Worm (Caenorhabditis elegans) whole organism, L4 larva: Measurements from ENCODE around the gene T06A10.106.
A peak's percentile ranks its signal among the peaks of the same experiment; 100 is the strongest.
"Not testable (repeated sequence)": the region's sequence is repeated elsewhere in the genome, so short reads cannot be mapped to it uniquely, and the experiment has no call there.

ENCODE experiments used
- F49E8.2 ChIP-seq: sonication (generic microtip); optimal IDR thresholded peaks from 2 replicates; lab custom pipeline; 2016; ENCODE audit warnings: missing compliant biosample characterization, mild to moderate bottlenecking, missing genetic modification characterization, borderline replicate concordance
- Y48G9A.11 ChIP-seq: fragments of 200-800 bp; sonication (Bioruptor generic); IDR thresholded peaks from 2 replicates; pipeline ENCODE4 v1.3.6; 2022; ENCODE audit warnings: missing genetic modification reagents, missing genetic modification characterization, missing compliant biosample characterization
- Y75B8A.6 ChIP-seq: fragments of 200-800 bp; sonication (Bioruptor generic); IDR thresholded peaks from 2 replicates; pipeline ENCODE4 v1.3.6; 2022; ENCODE audit warnings: missing genetic modification reagents, missing genetic modification characterization, missing compliant biosample characterization
- ceh-28 ChIP-seq: fragments of 150-350 bp; optimal IDR thresholded peaks from 2 replicates; lab custom pipeline; 2014; ENCODE audit warnings: missing biosample characterization, missing genetic modification reagents, missing genetic modification characterization
- ceh-32 ChIP-seq: sonication (generic microtip); optimal IDR thresholded peaks from 2 replicates; lab custom pipeline; 2016; ENCODE audit warnings: mild to moderate bottlenecking, missing genetic modification characterization, missing compliant biosample characterization; ENCODE audit not compliant: poor library complexity
- ceh-62 ChIP-seq: sonication (generic microtip); optimal IDR thresholded peaks from 2 replicates; lab custom pipeline; 2017; ENCODE audit warnings: missing biosample characterization, missing genetic modification characterization
- ctbp-1 ChIP-seq: fragments of 200-800 bp; sonication (Bioruptor generic); IDR thresholded peaks from 2 replicates; pipeline ENCODE4 v1.3.6; 2022; ENCODE audit warnings: missing genetic modification reagents, missing genetic modification characterization, missing compliant biosample characterization
- daf-19 ChIP-seq: fragments of 200-800 bp; sonication (Bioruptor generic); conservative IDR thresholded peaks from 2 replicates; pipeline ENCODE4 v1.3.6; 2022; ENCODE audit warnings: missing genetic modification characterization, missing compliant biosample characterization
- dmd-8 ChIP-seq: fragments of 200-800 bp; sonication (Bioruptor generic); IDR thresholded peaks from 2 replicates; pipeline ENCODE4 v1.3.6; 2022; ENCODE audit warnings: missing genetic modification characterization, missing compliant biosample characterization
- fkh-10 ChIP-seq: fragments of 150-350 bp; optimal IDR thresholded peaks from 2 replicates; lab custom pipeline; 2014; ENCODE audit warnings: missing biosample characterization, missing genetic modification reagents, missing genetic modification characterization
- fos-1 ChIP-seq: fragments of 150-350 bp; optimal IDR thresholded peaks from 2 replicates; lab custom pipeline; 2014; ENCODE audit warnings: missing biosample characterization, missing genetic modification characterization
- mep-1 ChIP-seq: fragments of 150-350 bp; sonication (generic microtip); optimal IDR thresholded peaks from 3 replicates; lab custom pipeline; 2014; ENCODE audit warnings: missing biosample characterization, missing genetic modification characterization
- mxl-3 ChIP-seq: fragments of 200-800 bp; sonication (Bioruptor generic); optimal IDR thresholded peaks from 2 replicates; lab custom pipeline; 2018; ENCODE audit warnings: mild to moderate bottlenecking, missing genetic modification characterization, missing compliant biosample characterization
- nhr-10 ChIP-seq: fragments of 150-350 bp; optimal IDR thresholded peaks from 2 replicates; lab custom pipeline; 2014; ENCODE audit warnings: missing biosample characterization, missing genetic modification characterization
- nhr-25 ChIP-seq: sonication (generic microtip); optimal IDR thresholded peaks from 2 replicates; lab custom pipeline; 2017; ENCODE audit warnings: missing genetic modification characterization, mild to moderate bottlenecking, missing compliant biosample characterization, antibody characterized with exemption, moderate library complexity, borderline replicate concordance; ENCODE audit not compliant: insufficient read depth
- nhr-28 ChIP-seq: fragments of 150-350 bp; optimal IDR thresholded peaks from 2 replicates; lab custom pipeline; 2014; ENCODE audit warnings: missing biosample characterization, missing genetic modification characterization
- nhr-41 ChIP-seq: fragments of 200-800 bp; sonication (Bioruptor generic); IDR thresholded peaks from 2 replicates; pipeline ENCODE4 v1.3.6; 2022; ENCODE audit warnings: missing genetic modification reagents, missing genetic modification characterization, missing compliant biosample characterization
- nhr-42 ChIP-seq: fragments of 200-800 bp; sonication (Bioruptor generic); IDR thresholded peaks from 2 replicates; pipeline ENCODE4 v1.3.6; 2022; ENCODE audit warnings: missing genetic modification characterization, missing compliant biosample characterization
- nhr-48 ChIP-seq: sonication (generic microtip); optimal IDR thresholded peaks from 2 replicates; lab custom pipeline; 2016; ENCODE audit warnings: mild to moderate bottlenecking, missing genetic modification characterization, missing compliant biosample characterization
- nhr-77 ChIP-seq: fragments of 150-350 bp; optimal IDR thresholded peaks from 2 replicates; lab custom pipeline; 2014; ENCODE audit warnings: missing biosample characterization, missing genetic modification characterization
- sdz-12 ChIP-seq: fragments of 200-800 bp; sonication (Bioruptor generic); optimal IDR thresholded peaks from 2 replicates; lab custom pipeline; 2018; ENCODE audit warnings: mild to moderate bottlenecking, missing genetic modification characterization, missing compliant biosample characterization
- snpc-1.2 ChIP-seq: fragments of 200-800 bp; sonication (Bioruptor generic); IDR thresholded peaks from 2 replicates; pipeline ENCODE4 v1.3.6; 2022; ENCODE audit warnings: missing genetic modification reagents, missing genetic modification characterization, missing compliant biosample characterization
- tra-1 ChIP-seq: fragments of 200-800 bp; sonication (Bioruptor generic); IDR thresholded peaks from 2 replicates; pipeline ENCODE4 v1.3.6; 2022; ENCODE audit warnings: missing genetic modification reagents, missing genetic modification characterization, missing compliant biosample characterization
- unc-62 ChIP-seq, 3 experiments: fragments of 150-350 bp in 1 of 3; sonication (generic microtip); optimal IDR thresholded peaks in 2 of 3; peaks in 1 of 3; 1 replicate in 1 of 3; 2 replicates in 2 of 3; lab custom pipeline; 2014 to 2017; ENCODE audit warnings: missing biosample characterization in 3 of 3, missing genetic modification characterization in 3 of 3, missing genetic modification reagents in 3 of 3, missing genotype in 1 of 3
- zfp-2 ChIP-seq: sonication (generic microtip); optimal IDR thresholded peaks from 2 replicates; lab custom pipeline; 2016; ENCODE audit warnings: mild to moderate bottlenecking, missing genetic modification characterization, missing compliant biosample characterization
- zip-11 ChIP-seq: fragments of 200-800 bp; sonication (Bioruptor generic); IDR thresholded peaks from 2 replicates; pipeline ENCODE4 v1.3.6; 2022; ENCODE audit warnings: missing genetic modification characterization, missing compliant biosample characterization

Gene T06A10.106

DNA sequence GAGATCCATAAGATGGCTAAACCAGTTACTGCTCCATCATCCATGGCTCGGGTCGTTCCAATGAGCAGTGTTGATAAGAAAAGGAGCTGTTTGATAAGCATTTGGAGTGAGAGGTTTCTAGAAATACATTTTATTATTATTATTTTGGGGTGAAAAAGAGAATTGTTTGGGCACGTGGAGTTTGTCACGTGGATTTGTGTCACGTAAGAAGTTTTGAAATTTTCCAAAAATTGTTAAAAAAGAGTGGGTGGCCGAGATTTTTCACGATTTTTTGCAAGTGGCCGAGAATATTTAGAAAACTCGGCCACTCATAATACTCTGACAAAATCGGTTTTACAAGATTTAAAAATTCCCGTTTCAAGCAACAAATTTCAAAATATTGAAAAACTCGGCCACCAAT is at the start of gene T06A10.106:
T06A10.106 (minus strand) TSS at position 101 of the 400 bp plus-strand sequence.
- no peak for TF ChIP-seq nhr-77 (tag; lab: Kevin White, UChicago)

DNA sequence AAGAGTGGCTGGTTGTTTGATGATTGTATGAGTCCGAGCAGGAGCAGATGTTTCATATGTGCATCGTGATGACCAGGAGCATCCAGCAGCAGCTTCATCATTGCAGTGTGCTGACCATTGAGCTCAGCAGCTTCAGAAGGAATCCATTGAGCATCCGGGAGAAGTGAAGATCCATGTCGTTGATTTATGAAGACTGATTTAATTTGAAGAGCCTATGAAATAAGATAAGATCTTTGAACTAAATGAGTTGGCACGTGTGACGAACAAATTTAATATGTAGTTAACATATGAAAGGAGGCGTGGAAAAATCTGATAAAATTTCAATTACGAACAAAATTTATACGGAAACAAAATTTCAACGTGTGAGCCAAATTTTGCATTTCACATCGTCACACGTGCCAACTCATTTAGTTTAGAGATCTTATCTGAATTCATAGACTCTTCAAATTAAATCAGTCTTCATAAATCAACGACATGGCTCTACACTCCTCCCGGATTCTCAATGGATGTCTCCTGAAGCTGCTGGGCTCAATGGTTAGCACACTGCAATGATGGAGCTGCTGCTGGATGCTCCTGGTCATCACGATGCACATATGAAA is 49.1 kb upstream of the T06A10.106 start, which contains the start of the genes Y116A8C.469 and Y116A8C.468:
Y116A8C.469 (minus strand) TSS at position 101 of the 599 bp plus-strand sequence.
Y116A8C.468 (plus strand) TSS at position 549 of the 599 bp plus-strand sequence.
- no peak for TF ChIP-seq Y75B8A.6
- TF ChIP-seq ceh-62 (tag; lab: Kevin White, UChicago), result no peak
- no peak for TF ChIP-seq tra-1 (GFP tag; lab: Robert Waterston, UW)
- no peak for TF ChIP-seq daf-19 (GFP tag; lab: Robert Waterston, UW)
- no peak for TF ChIP-seq mep-1 (tag; lab: Kevin White, UChicago)
- TF ChIP-seq dmd-8, result no peak
- TF ChIP-seq nhr-42 (GFP tag; lab: Robert Waterston, UW), result no peak
- no peak for TF ChIP-seq Y48G9A.11
- no peak for TF ChIP-seq zip-11 (GFP tag; lab: Robert Waterston, UW)
- TF ChIP-seq nhr-10 (tag; lab: Kevin White, UChicago), result no peak
- no peak for TF ChIP-seq F49E8.2 (tag; lab: Kevin White, UChicago)
- TF ChIP-seq ceh-28 (tag; lab: Kevin White, UChicago), result no peak

DNA sequence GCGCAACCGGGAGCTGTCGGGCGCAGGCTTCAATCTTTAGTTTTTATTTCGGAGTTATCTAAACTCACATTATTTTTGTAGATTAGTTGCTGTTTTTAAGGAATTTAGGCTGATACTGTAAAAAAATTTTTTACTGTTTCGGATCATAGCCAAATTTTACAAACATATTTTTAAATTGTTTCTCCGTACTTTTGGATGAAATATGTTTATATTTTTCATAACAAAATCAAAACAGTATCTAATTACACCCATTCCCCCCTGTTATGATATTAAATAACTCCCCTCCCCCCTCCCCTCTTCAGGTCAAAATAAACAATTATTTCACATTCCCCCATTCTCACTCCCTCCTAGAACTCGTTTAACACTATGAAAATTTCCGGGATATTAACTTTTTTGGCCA is 47.0 kb upstream of the T06A10.106 start, which contains the start of gene Y116A8C.3:
Y116A8C.3 (plus strand) TSS at position 301 of the 400 bp plus-strand sequence.
- TF ChIP-seq snpc-1.2 (0 out of 2 replicates have a peak, but pooled peaks have one; percentile 22), sdz-12 (GFP tag; lab: Kevin White, UChicago) (no peak)

DNA sequence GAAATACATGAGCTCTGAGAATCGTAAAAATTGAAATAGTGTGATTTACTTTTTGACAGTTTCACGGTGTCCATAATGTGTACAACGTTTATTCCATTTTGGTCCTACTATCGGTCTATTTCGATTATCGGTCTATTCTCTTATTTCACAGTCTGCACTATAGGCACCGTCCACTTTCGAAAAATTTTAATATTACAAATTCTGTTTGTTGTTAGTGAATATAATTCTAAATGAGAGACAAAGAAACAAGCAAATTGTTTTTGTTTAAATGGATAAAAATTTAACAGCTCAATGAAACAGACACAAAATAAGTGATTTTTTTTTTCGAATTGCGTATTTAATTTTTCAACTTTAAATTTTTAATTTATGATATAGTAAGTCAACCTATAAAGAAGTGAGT is 29.4 kb upstream of the T06A10.106 start:
- TF ChIP-seq ceh-32 (tag; lab: Kevin White, UChicago), result no peak
- TF ChIP-seq ceh-62 (tag; lab: Kevin White, UChicago), result no peak
- no peak for TF ChIP-seq zfp-2 (tag; lab: Kevin White, UChicago)
- no peak for TF ChIP-seq mxl-3 (GFP tag; lab: Kevin White, UChicago)
- TF ChIP-seq nhr-28, result no peak
- TF ChIP-seq nhr-48, result no peak
- TF ChIP-seq ctbp-1 (GFP tag; lab: Robert Waterston, UW), result no peak
- TF ChIP-seq unc-62 (GFP tag; optimal IDR thresholded peaks at IDR 0.05 in 1 of 2; lab: Kevin White, UChicago), result peak in 1 of 2 experiments; percentile 91
- TF ChIP-seq unc-62 (tag; optimal IDR thresholded peaks at IDR 0.05; lab: Kevin White, UChicago), result no peak

DNA sequence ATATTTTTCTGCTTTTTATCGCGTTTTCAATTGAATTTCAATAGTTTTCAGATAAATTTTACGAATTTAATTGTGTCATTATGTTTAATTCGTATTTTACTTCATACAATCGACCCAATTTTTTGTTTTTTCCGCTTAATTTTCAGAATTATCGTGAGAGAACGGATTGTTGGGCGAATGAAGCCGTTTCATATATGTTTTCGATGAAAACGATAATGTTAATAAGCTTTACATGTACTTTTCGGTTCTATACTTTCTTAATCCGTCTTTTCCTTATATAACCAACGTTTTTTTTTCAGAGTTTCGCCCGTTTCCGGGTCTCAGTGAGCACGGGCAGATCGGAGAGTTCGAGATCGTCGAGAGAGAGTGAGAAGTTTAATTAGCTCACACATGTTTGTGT is 26.5 kb upstream of the T06A10.106 start, which contains the start of gene T06A10.2:
T06A10.2 (plus strand) TSS at position 301 of the 400 bp plus-strand sequence.
- not testable (repeated sequence) for TF ChIP-seq fos-1 (tag; lab: Kevin White, UChicago); nhr-41; fkh-10
- TF ChIP-seq, all 104 proteins: peak for 0; not testable (repeated sequence) for 104

DNA sequence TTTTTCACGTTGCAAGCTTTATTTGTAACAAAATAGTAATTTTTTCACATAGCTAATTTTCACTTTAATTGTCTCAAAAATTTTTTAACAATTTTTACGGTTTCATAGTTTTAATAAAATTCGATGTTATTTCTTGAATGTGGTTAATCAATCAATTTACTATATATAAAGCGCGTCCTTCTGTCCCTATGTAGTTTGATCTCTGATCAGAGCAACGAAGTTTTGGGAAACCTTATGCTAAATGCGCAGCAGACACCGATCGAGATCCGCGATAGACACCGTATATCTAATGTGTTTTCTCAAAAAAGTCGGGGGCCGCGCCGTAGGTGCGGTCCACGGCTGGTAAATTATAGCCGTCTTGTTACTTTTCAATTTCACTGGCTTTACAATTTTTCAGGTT is 19.8 kb upstream of the T06A10.106 start:
- TF ChIP-seq nhr-25 (tag; lab: Kevin White, UChicago) (no peak), snpc-1.2 (peak; percentile 65)

DNA sequence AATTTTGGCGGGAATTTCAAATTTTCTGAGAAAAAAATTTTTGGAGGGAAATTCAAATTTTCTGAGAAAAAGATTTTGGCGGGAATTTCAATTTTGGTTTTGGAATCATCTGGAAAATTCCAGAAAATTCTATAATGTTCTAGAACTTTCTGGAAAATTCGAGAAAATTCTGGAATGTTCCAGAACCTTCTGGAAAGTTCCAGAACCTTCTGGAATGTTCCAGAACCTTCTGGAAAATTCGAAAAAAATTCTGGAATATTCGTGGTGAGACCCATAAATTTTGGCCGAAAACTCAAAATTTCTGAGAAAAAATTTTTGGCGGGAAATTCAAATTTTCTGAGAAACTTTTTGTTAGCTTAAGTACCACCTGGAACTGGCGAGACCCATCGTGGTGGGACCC is 13.6 kb upstream of the T06A10.106 start:
- 0 out of 2 replicates have a peak, but pooled peaks have one; percentile 48 for TF ChIP-seq snpc-1.2
